Worm (Caenorhabditis elegans) whole organism, mixed stage, embryonic: Measurements from ENCODE around the gene rps-0.
A peak's percentile ranks its signal among the peaks of the same experiment; 100 is the strongest.

Experiments
- blmp-1 ChIP-seq: fragments of 150-350 bp; optimal IDR thresholded peaks from 2 replicates; lab custom pipeline; 2014; ENCODE audit warnings: missing biosample characterization, missing genetic modification characterization
- ceh-39 ChIP-seq: fragments of 150-350 bp; optimal IDR thresholded peaks from 2 replicates; lab custom pipeline; 2014; ENCODE audit warnings: missing biosample characterization, missing genetic modification characterization
- ceh-43 ChIP-seq: fragments of 200-800 bp; sonication (Bioruptor generic); optimal IDR thresholded peaks from 2 replicates; lab custom pipeline; 2018; ENCODE audit warnings: mild to moderate bottlenecking, missing genetic modification characterization, moderate library complexity, missing compliant biosample characterization
- ceh-83 ChIP-seq: fragments of 200-800 bp; sonication (Bioruptor generic); optimal IDR thresholded peaks from 2 replicates; lab custom pipeline; 2018; ENCODE audit warnings: mild to moderate bottlenecking, missing genetic modification characterization, missing compliant biosample characterization
- ces-1 ChIP-seq: fragments of 150-350 bp; optimal IDR thresholded peaks from 2 replicates; lab custom pipeline; 2014; ENCODE audit warnings: missing biosample characterization, missing genetic modification reagents, missing genetic modification characterization
- cnd-1 ChIP-seq: fragments of 200-800 bp; sonication (Bioruptor generic); optimal IDR thresholded peaks from 2 replicates; lab custom pipeline; 2018; ENCODE audit warnings: mild to moderate bottlenecking, missing genetic modification characterization, missing compliant biosample characterization
- drap-1 ChIP-seq: fragments of 200-800 bp; sonication (Bioruptor generic); optimal IDR thresholded peaks from 3 replicates; lab custom pipeline; 2018; ENCODE audit warnings: mild to moderate bottlenecking, missing genetic modification characterization, missing compliant biosample characterization
- elt-1 ChIP-seq: sonication (generic microtip); optimal IDR thresholded peaks from 2 replicates; lab custom pipeline; 2017; ENCODE audit warnings: missing genetic modification characterization, mild to moderate bottlenecking, missing compliant biosample characterization, antibody characterized with exemption, moderate library complexity, borderline replicate concordance; ENCODE audit not compliant: insufficient read depth
- elt-3 ChIP-seq: fragments of 150-350 bp; optimal IDR thresholded peaks from 2 replicates; lab custom pipeline; 2014; ENCODE audit warnings: missing biosample characterization, missing genetic modification characterization
- ham-2 ChIP-seq: fragments of 200-800 bp; sonication (Bioruptor generic); optimal IDR thresholded peaks from 2 replicates; lab custom pipeline; 2018; ENCODE audit warnings: mild to moderate bottlenecking, missing genetic modification characterization, missing compliant biosample characterization
- hlh-1 ChIP-seq: fragments of 150-350 bp; optimal IDR thresholded peaks from 2 replicates; lab custom pipeline; 2014; ENCODE audit warnings: missing biosample characterization, missing genetic modification reagents, missing genetic modification characterization
- lin-13 ChIP-seq: fragments of 150-350 bp; optimal IDR thresholded peaks from 2 replicates; lab custom pipeline; 2014; ENCODE audit warnings: missing biosample characterization, missing genetic modification characterization
- lin-32 ChIP-seq: fragments of 200-800 bp; sonication (Bioruptor generic); optimal IDR thresholded peaks from 2 replicates; lab custom pipeline; 2018; ENCODE audit warnings: mild to moderate bottlenecking, missing genetic modification characterization, missing compliant biosample characterization
- lsy-2 ChIP-seq: fragments of 150-350 bp; optimal IDR thresholded peaks from 2 replicates; lab custom pipeline; 2014; ENCODE audit warnings: missing biosample characterization, missing genetic modification characterization
- mab-5 ChIP-seq: fragments of 150-350 bp; optimal IDR thresholded peaks from 2 replicates; lab custom pipeline; 2014; ENCODE audit warnings: missing biosample characterization, missing genetic modification characterization
- mep-1 ChIP-seq: fragments of 150-350 bp; optimal IDR thresholded peaks from 2 replicates; lab custom pipeline; 2017; ENCODE audit warnings: missing biosample characterization, missing genetic modification reagents, missing genetic modification characterization, inconsistent platforms
- mls-2 ChIP-seq: sonication (generic microtip); optimal IDR thresholded peaks from 2 replicates; lab custom pipeline; 2016; ENCODE audit warnings: mild to moderate bottlenecking, missing genetic modification characterization, moderate library complexity, missing compliant biosample characterization
- nhr-2 ChIP-seq: fragments of 150-350 bp; optimal IDR thresholded peaks from 2 replicates; lab custom pipeline; 2014; ENCODE audit warnings: missing biosample characterization, missing genetic modification characterization
- nhr-237 ChIP-seq: fragments of 150-350 bp; optimal IDR thresholded peaks from 2 replicates; lab custom pipeline; 2014; ENCODE audit warnings: missing biosample characterization, missing genetic modification characterization
- nhr-28 ChIP-seq: fragments of 150-350 bp; optimal IDR thresholded peaks from 2 replicates; lab custom pipeline; 2014; ENCODE audit warnings: missing biosample characterization, missing genetic modification characterization
- nhr-76 ChIP-seq: sonication (generic microtip); optimal IDR thresholded peaks from 2 replicates; lab custom pipeline; 2017; ENCODE audit warnings: missing biosample characterization, missing genetic modification characterization
- pha-4 ChIP-seq: fragments of 150-350 bp; optimal IDR thresholded peaks from 2 replicates; lab custom pipeline; 2018; ENCODE audit warnings: missing biosample characterization, missing genetic modification reagents, missing genetic modification characterization
- sem-2 ChIP-seq: fragments of 200-800 bp; sonication (Bioruptor generic); optimal IDR thresholded peaks from 2 replicates; lab custom pipeline; 2018; ENCODE audit warnings: mild to moderate bottlenecking, missing genetic modification characterization, missing compliant biosample characterization
- snpc-4 ChIP-seq: fragments of 150-350 bp; optimal IDR thresholded peaks from 2 replicates; lab custom pipeline; 2014; ENCODE audit warnings: missing biosample characterization, missing genetic modification characterization
- sptf-1 ChIP-seq: sonication (generic microtip); optimal IDR thresholded peaks from 2 replicates; lab custom pipeline; 2017; ENCODE audit warnings: mild to moderate bottlenecking, missing genetic modification characterization, moderate library complexity, missing compliant biosample characterization
- tbx-8 ChIP-seq: fragments of 200-800 bp; sonication (Bioruptor generic); optimal IDR thresholded peaks from 2 replicates; lab custom pipeline; 2018; ENCODE audit warnings: mild to moderate bottlenecking, missing genetic modification characterization, moderate library complexity, missing compliant biosample characterization
- unc-120 ChIP-seq: sonication (generic microtip); optimal IDR thresholded peaks from 2 replicates; lab custom pipeline; 2017; ENCODE audit warnings: missing genetic modification characterization, missing compliant biosample characterization; ENCODE audit not compliant: poor library complexity, severe bottlenecking
- unc-39 ChIP-seq: fragments of 150-350 bp; optimal IDR thresholded peaks from 2 replicates; lab custom pipeline; 2014; ENCODE audit warnings: missing biosample characterization, missing genetic modification characterization
- unc-62 ChIP-seq: fragments of 150-350 bp; optimal IDR thresholded peaks from 2 replicates; lab custom pipeline; 2014; ENCODE audit warnings: missing biosample characterization, missing genetic modification reagents, missing genetic modification characterization

Gene rps-0

DNA sequence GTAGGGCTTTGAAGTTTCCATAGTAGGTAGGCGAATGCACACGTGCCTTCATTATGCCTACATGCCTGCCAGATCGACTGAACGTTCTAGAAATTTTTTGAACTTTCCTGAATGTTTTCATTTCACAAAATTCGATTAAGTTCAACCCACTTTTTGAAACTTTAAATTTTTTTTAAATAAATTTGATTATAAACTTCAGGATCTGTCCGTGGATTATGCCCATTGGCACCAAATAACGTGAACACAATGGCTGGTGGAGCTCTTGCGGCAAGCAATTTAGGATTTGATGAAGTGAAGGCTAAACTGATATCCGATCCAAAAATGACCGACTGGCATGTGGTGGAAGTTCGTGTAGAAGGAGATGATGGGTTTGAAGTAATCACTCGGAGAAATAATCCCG lies 18.4 kb downstream of the rps-0 start, which contains the start of gene F17C8.7:
Gene F17C8.7 (plus strand): TSS at position 301 of the 400 bp plus-strand sequence.
- no peak for TF ChIP-seq unc-39 (tag; lab: Kevin White, UChicago)
- TF ChIP-seq elt-1, result no peak

DNA sequence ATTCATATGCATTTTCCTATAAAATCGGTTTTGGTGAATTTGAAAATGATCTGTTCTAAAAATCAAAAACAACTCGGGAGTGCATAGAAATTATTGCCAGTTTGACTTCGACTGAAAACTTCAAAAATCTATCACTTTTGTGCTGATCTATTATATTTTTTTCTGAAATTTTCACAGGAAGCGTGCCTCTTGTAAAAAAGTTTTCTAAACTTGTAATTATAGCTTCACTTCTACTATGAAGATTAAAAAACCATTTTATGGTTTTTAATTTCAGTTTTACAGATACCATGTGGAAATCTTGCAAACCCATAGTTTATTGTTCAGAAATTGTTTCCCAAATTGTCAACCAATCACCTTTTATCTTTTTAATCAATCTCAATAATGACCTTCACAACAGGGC lies 19.8 kb downstream of the rps-0 start, which contains the start of gene F17C8.9:
Gene F17C8.9 (plus strand): TSS at position 301 of the 400 bp plus-strand sequence.
- TF ChIP-seq nhr-76 (no peak), lin-32 (GFP tag; lab: Kevin White, UChicago) (no peak), pha-4 (no peak), sem-2 (GFP tag; lab: Kevin White, UChicago) (no peak), ces-1 (GFP tag; lab: Kevin White, UChicago) (no peak), unc-39 (tag; lab: Kevin White, UChicago) (no peak), mls-2 (tag; lab: Kevin White, UChicago) (no peak)

DNA sequence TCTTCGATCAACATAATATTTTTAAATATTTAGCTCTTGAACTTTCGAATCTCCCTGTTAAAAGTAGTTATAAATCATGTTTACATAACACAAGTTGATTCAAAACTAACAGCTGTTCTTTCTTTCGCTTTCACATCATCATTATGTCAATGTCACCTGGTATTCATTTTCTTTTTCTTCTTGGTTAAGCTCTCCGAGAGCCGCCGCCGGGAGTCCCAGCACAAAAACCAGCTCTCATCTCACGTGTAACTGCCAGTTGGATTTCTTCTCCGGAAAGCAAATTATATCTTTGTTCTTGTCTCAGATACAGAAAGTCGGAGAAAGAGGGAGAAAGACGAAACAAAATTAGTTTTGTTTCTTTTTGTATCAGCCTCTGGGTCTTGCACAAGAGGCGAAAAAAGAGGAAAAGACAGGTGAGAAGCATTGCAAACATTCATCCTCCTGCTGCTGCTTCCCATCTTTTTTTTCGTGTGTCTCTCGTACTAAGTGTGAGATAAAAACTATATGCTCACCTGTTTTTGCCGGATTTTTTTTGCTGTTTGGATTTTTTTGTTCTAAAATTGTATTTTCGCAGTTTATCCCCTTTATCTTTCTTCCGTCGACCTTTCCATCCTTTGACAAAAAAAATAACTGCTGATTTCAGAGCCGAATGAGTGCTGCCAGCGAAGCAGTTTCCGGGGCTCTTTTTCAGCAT lies 22.4 kb downstream of the rps-0 start, which contains the start of gene F17C8.3:
Gene F17C8.3 (plus strand): TSS at position 644 of the 694 bp plus-strand sequence.
- TF ChIP-seq hlh-1 (tag; lab: Kevin White, UChicago) (peak; percentile 69), unc-120 (tag; lab: Kevin White, UChicago) (peak; percentile 26), ceh-83 (GFP tag; lab: Kevin White, UChicago) (no peak)

DNA sequence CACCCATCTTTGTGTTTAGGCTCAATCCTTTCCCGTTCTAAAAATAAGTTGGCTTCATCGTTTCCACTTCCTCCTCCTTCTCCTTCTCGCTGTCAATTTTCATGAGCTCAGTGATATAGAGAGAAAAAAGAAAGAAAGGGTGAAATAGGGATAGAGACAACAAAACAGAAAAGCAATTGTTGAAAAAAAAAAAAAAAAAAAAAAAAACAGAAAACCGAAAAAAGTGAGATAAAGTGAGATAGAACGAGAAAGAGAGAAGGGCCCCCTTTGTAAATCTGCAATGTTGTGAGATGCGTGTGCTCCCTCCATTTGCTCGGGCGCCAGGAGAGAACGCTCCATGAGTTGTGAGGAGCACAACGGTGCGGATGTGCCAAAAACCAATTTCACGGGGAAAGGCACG lies 29.9 kb downstream of the rps-0 start:
- no peak for TF ChIP-seq nhr-76
- TF ChIP-seq snpc-4 (tag; lab: Kevin White, UChicago), result no peak
- TF ChIP-seq ham-2 (GFP tag; lab: Kevin White, UChicago), result no peak
- TF ChIP-seq sptf-1, result no peak
- no peak for TF ChIP-seq mab-5 (tag; lab: Kevin White, UChicago)
- TF ChIP-seq cnd-1 (tag; lab: Kevin White, UChicago), result no peak
- no peak for TF ChIP-seq unc-62 (GFP tag; lab: Kevin White, UChicago)
- TF ChIP-seq nhr-28 (tag; lab: Kevin White, UChicago), result no peak
- TF ChIP-seq nhr-2, result no peak
- TF ChIP-seq lin-32 (GFP tag; lab: Kevin White, UChicago), result no peak
- no peak for TF ChIP-seq lsy-2 (tag; lab: Kevin White, UChicago)
- TF ChIP-seq elt-3, result no peak

DNA sequence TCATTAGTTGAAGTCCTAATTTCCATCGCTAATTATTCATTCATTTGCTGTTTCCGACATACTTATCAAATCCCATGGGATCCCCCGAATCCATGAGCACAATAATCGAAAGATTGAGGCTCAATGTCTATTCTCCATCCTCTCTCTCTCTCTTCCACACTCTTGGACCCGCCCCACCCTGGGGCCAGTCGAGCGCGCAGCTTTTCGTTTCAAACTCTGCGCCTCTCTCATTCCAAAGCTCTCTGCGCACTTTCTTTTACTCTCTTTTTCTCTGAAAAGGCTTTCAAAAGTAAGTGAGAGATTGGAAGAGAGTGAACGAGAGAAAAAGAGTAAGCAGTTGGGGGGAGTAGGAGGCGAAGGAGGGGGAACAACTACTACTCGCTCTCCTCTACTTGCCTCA lies 32.1 kb downstream of the rps-0 start, which contains the start of gene acy-1:
Gene acy-1 (plus strand): TSS at position 346 of the 400 bp plus-strand sequence.
- TF ChIP-seq tbx-8, result no peak
- peak; percentile 33 for TF ChIP-seq unc-62 (GFP tag; lab: Kevin White, UChicago)
- TF ChIP-seq cnd-1 (tag; lab: Kevin White, UChicago), result peak; percentile 30
- TF ChIP-seq nhr-28 (tag; lab: Kevin White, UChicago), result no peak
- peak; percentile 22 for TF ChIP-seq lsy-2 (tag; lab: Kevin White, UChicago)
- peak; percentile 69 for TF ChIP-seq unc-120 (tag; lab: Kevin White, UChicago)
- TF ChIP-seq sem-2 (GFP tag; lab: Kevin White, UChicago), result no peak
- TF ChIP-seq hlh-1 (tag; lab: Kevin White, UChicago), result peak; percentile 81
- peak; percentile 55 for TF ChIP-seq sptf-1
- TF ChIP-seq nhr-237 (tag; lab: Kevin White, UChicago), result peak; percentile 67
- peak; percentile 69 for TF ChIP-seq mep-1
- peak; percentile 12 for TF ChIP-seq blmp-1 (tag; lab: Kevin White, UChicago)
- TF ChIP-seq ces-1 (GFP tag; lab: Kevin White, UChicago), result peak; percentile 92
- TF ChIP-seq mls-2 (tag; lab: Kevin White, UChicago), result peak; percentile 62
- TF ChIP-seq ham-2 (GFP tag; lab: Kevin White, UChicago), result peak; percentile 43

- TF ChIP-seq lin-32 (GFP tag; lab: Kevin White, UChicago) (no peak), ceh-43 (GFP tag; lab: Kevin White, UChicago) (no peak), pha-4 (peak; percentile 42), ceh-39 (tag; lab: Kevin White, UChicago) (no peak), lin-13 (tag; lab: Kevin White, UChicago) (peak; percentile 81), hlh-1 (tag; lab: Kevin White, UChicago) (no peak), ham-2 (GFP tag; lab: Kevin White, UChicago) (peak; percentile 16), nhr-237 (tag; lab: Kevin White, UChicago) (peak; percentile 44), elt-1 (no peak), nhr-2 (no peak), drap-1 (peak; percentile 12)
- TF ChIP-seq, all 35 proteins: peak for 5
These were observed 33.1 kb downstream of the rps-0 start, which contains the start of gene emb-5 for ce11 chrIII:4720620-4721227. Gene emb-5, minus strand, starts transcription at chrIII:4720670.
